Worm (Caenorhabditis elegans) whole organism, L3 larva: ENCODE data around the gene oac-31.

ENCODE experiments used
- aly-2 ChIP-seq: fragments of 150-350 bp; optimal IDR thresholded peaks from 2 replicates; lab custom pipeline; 2014; ENCODE audit warnings: missing biosample characterization, missing genetic modification characterization
- lin-39 ChIP-seq: fragments of 150-350 bp; optimal IDR thresholded peaks from 2 replicates; lab custom pipeline; 2018; ENCODE audit warnings: missing biosample characterization, missing genetic modification reagents, missing genetic modification characterization
- mdl-1 ChIP-seq: fragments of 150-350 bp; optimal IDR thresholded peaks from 2 replicates; lab custom pipeline; 2014; ENCODE audit warnings: missing biosample characterization, missing genetic modification characterization
- nhr-237 ChIP-seq: fragments of 150-350 bp; optimal IDR thresholded peaks from 2 replicates; lab custom pipeline; 2014; ENCODE audit warnings: missing biosample characterization, missing genetic modification characterization
- nhr-67 ChIP-seq: fragments of 150-350 bp; optimal IDR thresholded peaks from 2 replicates; lab custom pipeline; 2014; ENCODE audit warnings: missing biosample characterization, missing genetic modification characterization

- TF ChIP-seq nhr-67 (no peak), mdl-1 (tag; lab: Kevin White, UChicago) (no peak), aly-2 (no peak), nhr-237 (tag; lab: Kevin White, UChicago) (no peak), lin-39 (no peak)
These were observed 11.3 kb upstream of the oac-31 start, which contains the start of gene srsx-8 for ce11 chrV:1553004-1553403.
